Worm (Caenorhabditis elegans): ENCODE measurements around the gene ZK1240.1.

Gene ZK1240.1

DNA sequence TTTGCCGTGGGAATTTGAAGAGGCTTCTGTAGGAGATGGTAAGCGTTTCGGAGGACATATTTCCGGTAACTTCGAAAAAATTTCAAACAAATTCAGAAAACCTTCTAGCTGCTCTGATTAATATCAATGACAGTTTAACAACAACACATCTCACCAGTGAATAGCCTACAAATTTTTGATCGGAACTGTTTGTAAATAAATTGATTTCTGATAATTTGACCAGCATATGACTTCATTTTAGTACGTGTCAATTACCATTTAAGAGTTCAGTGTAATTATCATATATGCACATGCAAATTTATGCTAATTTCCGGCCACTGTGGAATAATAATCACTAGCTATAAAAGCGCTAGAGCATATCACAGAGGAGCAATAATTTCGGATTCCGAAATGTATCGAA is 4.2 kb upstream of the ZK1240.1 start, which contains the start of gene ZK1240.11:
Gene ZK1240.11, plus strand, starts transcription at position 301 of the 400 bp plus-strand sequence.
- no peak for TF ChIP-seq alr-1 (tag; optimal IDR thresholded peaks at IDR 0.05)
- TF ChIP-seq unc-55 (GFP tag; optimal IDR thresholded peaks at IDR 0.05) = no peak
- no peak for TF ChIP-seq ztf-1 (GFP tag; conservative IDR thresholded peaks at IDR 0.05)
- no peak for TF ChIP-seq blmp-1 (tag; optimal IDR thresholded peaks at IDR 0.05; ENCODE audit: insufficient read depth)
- no peak for TF ChIP-seq sma-9 (GFP tag; optimal IDR thresholded peaks at IDR 0.05)
- TF ChIP-seq sma-9 (tag; optimal IDR thresholded peaks at IDR 0.05) = no peak
- TF ChIP-seq nhr-10 (tag; optimal IDR thresholded peaks at IDR 0.05) = no peak
- TF ChIP-seq unc-39 (tag; optimal IDR thresholded peaks at IDR 0.05) = no peak
- no peak for TF ChIP-seq lin-11 (tag; optimal IDR thresholded peaks at IDR 0.05)
- TF ChIP-seq ztf-4 (tag; optimal IDR thresholded peaks at IDR 0.05) = no peak
- TF ChIP-seq egl-27 (tag; optimal IDR thresholded peaks at IDR 0.05) = no peak
- TF ChIP-seq ZK546.5 (tag; optimal IDR thresholded peaks at IDR 0.05) = no peak
- no peak for TF ChIP-seq elt-3 (tag; optimal IDR thresholded peaks at IDR 0.05)
- no peak for TF ChIP-seq sem-4 (tag; optimal IDR thresholded peaks at IDR 0.05)
- TF ChIP-seq ceh-16 (tag; optimal IDR thresholded peaks at IDR 0.05) = no peak
- TF ChIP-seq nhr-12 (tag; optimal IDR thresholded peaks at IDR 0.05) = no peak
- TF ChIP-seq mbf-1 (tag; optimal IDR thresholded peaks at IDR 0.05) = no peak
- no peak for TF ChIP-seq nhr-77 (tag; optimal IDR thresholded peaks at IDR 0.05)

DNA sequence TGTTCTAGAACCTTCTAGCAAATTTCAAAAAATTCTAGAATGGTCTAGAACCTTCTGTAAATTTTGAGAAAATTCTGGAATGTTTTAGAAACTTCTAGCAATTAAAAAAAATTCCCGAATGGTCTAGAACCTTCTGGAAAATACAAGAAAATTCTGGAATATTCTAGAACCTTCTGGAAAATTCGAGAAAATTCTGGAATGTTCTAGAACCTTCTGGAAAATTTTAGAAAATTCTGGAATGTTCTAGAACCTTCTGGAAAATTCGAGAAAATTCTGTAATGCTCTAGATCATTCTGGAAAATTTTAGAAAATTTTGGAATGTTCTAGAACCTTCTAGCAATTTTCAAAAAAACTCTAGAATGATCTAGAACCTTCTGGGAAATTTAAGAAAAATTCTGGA is 1.3 kb downstream of the ZK1240.1 start:
- no peak for TF ChIP-seq unc-62 (GFP tag; optimal IDR thresholded peaks at IDR 0.05)
- TF ChIP-seq unc-55 (GFP tag; optimal IDR thresholded peaks at IDR 0.05) = no peak
- no peak for TF ChIP-seq lin-11 (tag; optimal IDR thresholded peaks at IDR 0.05)
- no peak for TF ChIP-seq alr-1 (tag; optimal IDR thresholded peaks at IDR 0.05)
- TF ChIP-seq nhr-129 (tag; optimal IDR thresholded peaks at IDR 0.05) = no peak
- TF ChIP-seq nhr-6 (tag; optimal IDR thresholded peaks at IDR 0.05) = no peak
- no peak for TF ChIP-seq snpc-4 (tag; optimal IDR thresholded peaks at IDR 0.05)
- TF ChIP-seq nhr-23 (tag; optimal IDR thresholded peaks at IDR 0.05) = no peak
- no peak for TF ChIP-seq sma-3 (GFP tag; optimal IDR thresholded peaks at IDR 0.05)
- no peak for TF ChIP-seq R02D3.7 (tag; optimal IDR thresholded peaks at IDR 0.05)
- no peak for TF ChIP-seq C34F6.9 (tag; optimal IDR thresholded peaks at IDR 0.05)
- no peak for TF ChIP-seq lsy-2 (tag; optimal IDR thresholded peaks at IDR 0.05)
- no peak for TF ChIP-seq ZK546.5 (tag; optimal IDR thresholded peaks at IDR 0.05)
- no peak for TF ChIP-seq nhr-25 (tag; optimal IDR thresholded peaks at IDR 0.05)
- no peak for TF ChIP-seq egl-27 (tag; optimal IDR thresholded peaks at IDR 0.05)
- no peak for TF ChIP-seq unc-39 (tag; optimal IDR thresholded peaks at IDR 0.05)
- TF ChIP-seq nhr-237 (tag; optimal IDR thresholded peaks at IDR 0.05) = no peak
- no peak for TF ChIP-seq F13H6.1 (tag; optimal IDR thresholded peaks at IDR 0.05)

DNA sequence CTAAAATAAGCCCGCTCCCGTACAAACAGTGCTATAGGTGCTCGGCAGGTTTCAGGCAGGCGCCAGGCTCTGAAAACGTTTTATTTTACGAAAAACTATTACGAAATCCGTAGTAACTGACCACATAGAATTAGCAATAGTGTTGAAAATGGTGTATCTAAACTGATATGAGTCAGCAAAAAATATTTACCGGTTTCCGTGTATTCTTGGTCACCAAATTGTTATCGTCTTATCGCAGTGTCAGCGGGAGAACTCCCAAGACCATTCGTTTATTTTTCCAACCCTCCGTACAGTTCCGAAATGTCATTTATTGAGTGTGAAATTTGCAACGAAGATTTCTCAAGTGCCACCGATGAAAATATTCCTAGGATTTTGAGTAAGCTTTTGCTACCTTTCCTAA is 3.0 kb downstream of the ZK1240.1 start, which contains the start of gene F43C11.8:
Gene F43C11.8, plus strand, starts transcription at position 301 of the 400 bp plus-strand sequence.
- TF ChIP-seq sem-4 (tag; optimal IDR thresholded peaks at IDR 0.05) (no peak), C34F6.9 (tag; optimal IDR thresholded peaks at IDR 0.05) (no peak), fos-1 (tag; optimal IDR thresholded peaks at IDR 0.05) (peak; percentile 1)

DNA sequence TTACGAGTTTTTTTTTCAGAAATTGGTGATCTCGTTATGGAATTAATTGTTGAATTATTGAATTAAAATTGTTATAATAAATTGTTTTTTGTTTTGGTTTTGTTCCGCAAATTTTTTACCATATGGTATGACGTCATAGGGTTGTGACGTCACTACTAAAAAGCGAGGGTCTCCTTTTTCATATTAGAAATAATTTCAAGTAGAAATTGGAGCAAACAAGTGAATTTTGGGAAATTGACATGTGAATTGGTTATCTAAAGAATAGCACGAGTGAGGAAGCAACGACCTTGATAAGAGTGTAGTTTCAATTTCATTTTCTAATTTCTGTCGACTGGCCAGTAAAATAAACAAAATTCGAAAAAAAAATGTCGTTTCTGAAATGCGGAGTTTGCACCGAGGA is 6.4 kb downstream of the ZK1240.1 start, which contains the start of gene F43C11.7:
Gene F43C11.7, plus strand, starts transcription at position 326 of the 400 bp plus-strand sequence.
- TF ChIP-seq fos-1 (tag; optimal IDR thresholded peaks at IDR 0.05) (peak; percentile 60), C34F6.9 (tag; optimal IDR thresholded peaks at IDR 0.05) (no peak), nhr-23 (tag; optimal IDR thresholded peaks at IDR 0.05) (no peak), Y55F3AM.14 (GFP tag; optimal IDR thresholded peaks at IDR 0.05) (no peak), gmeb-1 (tag; optimal IDR thresholded peaks at IDR 0.05) (peak; percentile 26), blmp-1 (tag; optimal IDR thresholded peaks at IDR 0.05; ENCODE audit: insufficient read depth) (no peak), nhr-6 (tag; optimal IDR thresholded peaks at IDR 0.05) (no peak), ceh-16 (tag; optimal IDR thresholded peaks at IDR 0.05) (no peak), zag-1 (tag; optimal IDR thresholded peaks at IDR 0.05) (no peak), dmd-4 (tag; optimal IDR thresholded peaks at IDR 0.05) (no peak)

DNA sequence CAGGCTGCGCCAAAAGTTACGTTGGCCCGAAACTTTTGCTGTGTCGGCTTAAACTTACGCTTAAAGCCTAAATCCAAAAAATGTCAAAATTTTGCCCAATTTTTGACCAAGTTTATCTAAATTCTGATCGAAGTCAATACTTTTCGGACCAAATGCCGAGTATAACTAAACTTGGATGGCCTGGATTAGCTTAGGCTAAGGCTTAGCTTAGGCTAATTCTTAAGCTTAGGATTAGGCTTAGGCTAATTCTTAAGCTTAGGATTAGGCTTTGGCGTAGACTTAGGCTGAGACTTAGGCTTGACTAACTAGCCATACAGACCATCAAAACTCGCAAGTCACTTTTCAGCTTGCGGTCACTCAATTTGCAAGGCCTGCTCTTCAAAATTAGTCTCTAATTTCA is 7.0 kb downstream of the ZK1240.1 start:
- TF ChIP-seq sma-9 (GFP tag; optimal IDR thresholded peaks at IDR 0.05) (no peak), sma-9 (tag; optimal IDR thresholded peaks at IDR 0.05) (no peak), mdl-1 (tag; optimal IDR thresholded peaks at IDR 0.05) (no peak), alr-1 (tag; optimal IDR thresholded peaks at IDR 0.05) (no peak)
